Fruit fly (Drosophila melanogaster) whole organism, embryonic: ENCODE results near the gene TotZ.

Source experiments
- Atf-2 ChIP-seq: fragments of 200-800 bp; sonication (Bioruptor generic); optimal IDR thresholded peaks from 2 replicates; lab custom pipeline; 2016; ENCODE audit warnings: missing biosample characterization, missing genetic modification characterization
- BtbVII ChIP-seq: fragments of 200-800 bp; sonication (Bioruptor generic); optimal IDR thresholded peaks from 3 replicates; lab custom pipeline; 2017; ENCODE audit warnings: missing biosample characterization, mild to moderate bottlenecking, missing genetic modification characterization
- Bteb2 ChIP-seq: fragments of 200-800 bp; sonication (Bioruptor generic); optimal IDR thresholded peaks from 2 replicates; lab custom pipeline; 2016; ENCODE audit warnings: missing biosample characterization, missing genetic modification characterization
- CG10147 ChIP-seq: fragments of 200-800 bp; sonication (Bioruptor generic); optimal IDR thresholded peaks from 2 replicates; lab custom pipeline; 2019; ENCODE audit warnings: missing biosample characterization, mild to moderate bottlenecking, missing genetic modification characterization, moderate library complexity
- CG10209 ChIP-seq: fragments of 200-800 bp; sonication (Bioruptor generic); optimal IDR thresholded peaks from 3 replicates; lab custom pipeline; 2017; ENCODE audit warnings: missing biosample characterization, mild to moderate bottlenecking, missing genetic modification characterization, missing genetic modification reagents
- CG1024 ChIP-seq: fragments of 200-800 bp; sonication (Bioruptor generic); IDR thresholded peaks from 2 replicates; pipeline ENCODE4 v1.3.6; 2022; ENCODE audit warnings: missing biosample characterization, missing genetic modification characterization
- CG10321 ChIP-seq: fragments of 200-800 bp; sonication (Bioruptor generic); IDR thresholded peaks from 2 replicates; pipeline ENCODE4 v1.3.6; 2022; ENCODE audit warnings: missing biosample characterization, missing genetic modification characterization
- CG10979 ChIP-seq: fragments of 200-800 bp; sonication (Bioruptor generic); optimal IDR thresholded peaks from 2 replicates; lab custom pipeline; 2018; ENCODE audit warnings: missing biosample characterization, mild to moderate bottlenecking, missing genetic modification characterization, moderate library complexity
- CG15601 ChIP-seq: fragments of 200-800 bp; sonication (Bioruptor generic); optimal IDR thresholded peaks from 3 replicates; lab custom pipeline; 2019; ENCODE audit warnings: missing biosample characterization, mild to moderate bottlenecking, missing genetic modification characterization, moderate library complexity
- CG1647 ChIP-seq: fragments of 200-800 bp; sonication (Bioruptor generic); optimal IDR thresholded peaks from 3 replicates; lab custom pipeline; 2016; ENCODE audit warnings: missing biosample characterization, missing genetic modification characterization
- CG17802 ChIP-seq: fragments of 200-800 bp; sonication (Bioruptor generic); optimal IDR thresholded peaks from 2 replicates; lab custom pipeline; 2018; ENCODE audit warnings: missing biosample characterization, mild to moderate bottlenecking, missing genetic modification characterization, moderate library complexity
- CG18476 ChIP-seq: fragments of 200-800 bp; sonication (Bioruptor generic); optimal IDR thresholded peaks from 2 replicates; lab custom pipeline; 2016; ENCODE audit warnings: missing biosample characterization, mild to moderate bottlenecking, missing genetic modification characterization
- CG2678 ChIP-seq: fragments of 200-800 bp; sonication (Bioruptor generic); optimal IDR thresholded peaks from 3 replicates; lab custom pipeline; 2019; ENCODE audit warnings: missing biosample characterization, mild to moderate bottlenecking, missing genetic modification characterization, moderate library complexity
- CG32772 ChIP-seq: fragments of 200-800 bp; sonication (Bioruptor generic); IDR thresholded peaks from 2 replicates; pipeline ENCODE4 v1.3.6; 2022; ENCODE audit warnings: missing biosample characterization, missing genetic modification characterization
- CG3407 ChIP-seq: fragments of 200-800 bp; sonication (Bioruptor generic); optimal IDR thresholded peaks from 2 replicates; lab custom pipeline; 2018; ENCODE audit warnings: missing biosample characterization, mild to moderate bottlenecking, missing genetic modification characterization
- CG5245 ChIP-seq: fragments of 200-800 bp; sonication (Bioruptor generic); optimal IDR thresholded peaks from 3 replicates; lab custom pipeline; 2016; ENCODE audit warnings: missing biosample characterization, missing genetic modification characterization
- CG6813 ChIP-seq: fragments of 200-800 bp; sonication (Bioruptor generic); optimal IDR thresholded peaks from 2 replicates; lab custom pipeline; 2017; ENCODE audit warnings: missing biosample characterization, missing genetic modification characterization, mild to moderate bottlenecking, moderate library complexity, missing genetic modification reagents
- CG8089 ChIP-seq: fragments of 200-800 bp; sonication (Bioruptor generic); optimal IDR thresholded peaks from 3 replicates; lab custom pipeline; 2016; ENCODE audit warnings: missing biosample characterization, missing genetic modification characterization
- CG8944 ChIP-seq: fragments of 200-800 bp; sonication (Bioruptor generic); optimal IDR thresholded peaks from 3 replicates; lab custom pipeline; 2016; ENCODE audit warnings: missing biosample characterization, missing genetic modification characterization
- CG9817 ChIP-seq: fragments of 200-800 bp; sonication (Bioruptor generic); optimal IDR thresholded peaks from 2 replicates; lab custom pipeline; 2018; ENCODE audit warnings: missing biosample characterization, mild to moderate bottlenecking, missing genetic modification characterization, moderate library complexity
- CG9876 ChIP-seq: fragments of 200-800 bp; sonication (Bioruptor generic); optimal IDR thresholded peaks from 2 replicates; lab custom pipeline; 2016; ENCODE audit warnings: missing biosample characterization, missing genetic modification characterization
- CoRest ChIP-seq: fragments of 200-800 bp; sonication (Bioruptor generic); optimal IDR thresholded peaks from 3 replicates; lab custom pipeline; 2018; ENCODE audit warnings: missing biosample characterization, mild to moderate bottlenecking, missing genetic modification characterization, moderate library complexity
- D19B ChIP-seq: fragments of 200-800 bp; sonication (Bioruptor generic); optimal IDR thresholded peaks from 2 replicates; lab custom pipeline; 2017; ENCODE audit warnings: missing biosample characterization, mild to moderate bottlenecking, missing genetic modification characterization
- E2f1 ChIP-seq: fragments of 200-800 bp; sonication (Bioruptor generic); IDR thresholded peaks from 2 replicates; pipeline ENCODE4 v1.3.6; 2022; ENCODE audit warnings: missing biosample characterization, missing genetic modification characterization
- Myb ChIP-seq: fragments of 200-800 bp; sonication (Bioruptor generic); optimal IDR thresholded peaks from 2 replicates; lab custom pipeline; 2016; ENCODE audit warnings: missing biosample characterization, missing genetic modification characterization
- Optix ChIP-seq: fragments of 200-800 bp; sonication (Bioruptor generic); IDR thresholded peaks from 3 replicates; pipeline ENCODE4 v1.3.6; 2022; ENCODE audit warnings: missing biosample characterization, missing genetic modification characterization
- Ravus ChIP-seq: fragments of 200-800 bp; sonication (Bioruptor generic); IDR thresholded peaks from 2 replicates; pipeline ENCODE4 v1.3.6; 2022; ENCODE audit warnings: missing biosample characterization, missing genetic modification characterization
- Sox100B ChIP-seq: fragments of 200-800 bp; sonication (Bioruptor generic); optimal IDR thresholded peaks from 3 replicates; lab custom pipeline; 2018; ENCODE audit warnings: missing biosample characterization, mild to moderate bottlenecking, missing genetic modification characterization
- bab2 ChIP-seq: fragments of 200-800 bp; sonication (Bioruptor generic); optimal IDR thresholded peaks from 2 replicates; lab custom pipeline; 2016; ENCODE audit warnings: missing biosample characterization, missing genetic modification characterization
- bigmax ChIP-seq: fragments of 200-800 bp; sonication (Bioruptor generic); optimal IDR thresholded peaks from 2 replicates; lab custom pipeline; 2018; ENCODE audit warnings: missing biosample characterization, mild to moderate bottlenecking, missing genetic modification characterization
- dan ChIP-seq: fragments of 200-800 bp; sonication (Bioruptor generic); IDR thresholded peaks from 2 replicates; pipeline ENCODE4 v1.3.6; 2022; ENCODE audit warnings: missing biosample characterization, missing genetic modification characterization
- dysf ChIP-seq: fragments of 200-800 bp; sonication (Bioruptor generic); IDR thresholded peaks from 3 replicates; pipeline ENCODE4 v1.3.6; 2022; ENCODE audit warnings: missing biosample characterization, missing genetic modification characterization
- ftz-f1 ChIP-seq: fragments of 200-800 bp; sonication (Bioruptor generic); optimal IDR thresholded peaks from 2 replicates; lab custom pipeline; 2016; ENCODE audit warnings: missing biosample characterization, missing genetic modification characterization
- gem ChIP-seq: fragments of 200-800 bp; sonication (Bioruptor generic); optimal IDR thresholded peaks from 2 replicates; lab custom pipeline; 2019; ENCODE audit warnings: missing biosample characterization, mild to moderate bottlenecking, missing genetic modification characterization, moderate library complexity
- gfzf ChIP-seq: fragments of 200-800 bp; sonication (Bioruptor generic); optimal IDR thresholded peaks from 2 replicates; lab custom pipeline; 2016; ENCODE audit warnings: missing biosample characterization, mild to moderate bottlenecking, missing genetic modification characterization, moderate library complexity
- hkb ChIP-seq, 2 experiments: fragments of 200-800 bp in 1 of 2; fragments of >200 bp in 1 of 2; sonication (Bioruptor generic) in 1 of 2; IDR thresholded peaks in 1 of 2; optimal IDR thresholded peaks in 1 of 2; 2 replicates each; pipeline versions ENCODE4 v1.3.6 to Lab custom; 2017 to 2022; ENCODE audit warnings: missing biosample characterization in 1 of 2, missing genetic modification characterization in 1 of 2
- ind ChIP-seq: fragments of 200-800 bp; sonication (Bioruptor generic); optimal IDR thresholded peaks from 3 replicates; lab custom pipeline; 2016; ENCODE audit warnings: missing biosample characterization, missing genetic modification characterization
- knrl ChIP-seq: fragments of 200-800 bp; sonication (Bioruptor generic); IDR thresholded peaks from 3 replicates; pipeline ENCODE4 v1.3.6; 2022; ENCODE audit warnings: missing biosample characterization, missing genetic modification characterization; ENCODE audit not compliant: partially characterized antibody
- maf-S ChIP-seq: fragments of 200-800 bp; sonication (Bioruptor generic); optimal IDR thresholded peaks from 2 replicates; lab custom pipeline; 2016; ENCODE audit warnings: missing biosample characterization, missing genetic modification characterization
- p53 ChIP-seq: fragments of 200-800 bp; sonication (Bioruptor generic); optimal IDR thresholded peaks from 2 replicates; lab custom pipeline; 2016; ENCODE audit warnings: missing biosample characterization, missing genetic modification characterization
- pan ChIP-seq, 4 experiments: fragments of >200 bp in 3 of 4; fragments of 200-800 bp in 1 of 4; sonication (Bioruptor generic) in 1 of 4; optimal IDR thresholded peaks in 3 of 4; IDR thresholded peaks in 1 of 4; 2 replicates each; pipeline versions ENCODE4 v1.3.6 to Lab custom; 2017 to 2022; ENCODE audit warnings: missing biosample characterization in 2 of 4, missing genetic modification characterization in 2 of 4, mixed read lengths in 1 of 4
- pb ChIP-seq: fragments of 200-800 bp; sonication (Bioruptor generic); optimal IDR thresholded peaks from 3 replicates; lab custom pipeline; 2016; ENCODE audit warnings: missing biosample characterization, missing genetic modification characterization
- pros ChIP-seq: fragments of 200-800 bp; sonication (Bioruptor generic); optimal IDR thresholded peaks from 3 replicates; lab custom pipeline; 2019; ENCODE audit warnings: missing biosample characterization, mild to moderate bottlenecking, missing genetic modification characterization, moderate library complexity
- slbo ChIP-seq: fragments of 200-800 bp; sonication (Bioruptor generic); IDR thresholded peaks from 2 replicates; pipeline ENCODE4 v1.3.6; 2022; ENCODE audit warnings: missing biosample characterization, missing genetic modification characterization
- sob ChIP-seq: fragments of 200-800 bp; sonication (Bioruptor generic); IDR thresholded peaks from 2 replicates; pipeline ENCODE4 v1.3.6; 2022; ENCODE audit warnings: missing biosample characterization, missing genetic modification characterization
- tap ChIP-seq: fragments of 200-800 bp; optimal IDR thresholded peaks from 3 replicates; lab custom pipeline; 2019; ENCODE audit warnings: missing biosample characterization, mild to moderate bottlenecking, missing genetic modification characterization, moderate library complexity
- tll ChIP-seq, 2 experiments: fragments of 200-800 bp in 1 of 2; fragments of >200 bp in 1 of 2; sonication (Bioruptor generic) in 1 of 2; optimal IDR thresholded peaks; 2 replicates each; lab custom pipeline; 2017 to 2019; ENCODE audit warnings: missing biosample characterization in 2 of 2, missing genetic modification characterization in 2 of 2, mild to moderate bottlenecking in 1 of 2, moderate library complexity in 1 of 2
- tup ChIP-seq: fragments of 200-800 bp; sonication (Bioruptor generic); optimal IDR thresholded peaks from 2 replicates; lab custom pipeline; 2016; ENCODE audit warnings: missing biosample characterization, mild to moderate bottlenecking, missing genetic modification characterization, moderate library complexity
- unpg ChIP-seq: fragments of 200-800 bp; sonication (Bioruptor generic); optimal IDR thresholded peaks from 3 replicates; lab custom pipeline; 2018; ENCODE audit warnings: missing biosample characterization, mild to moderate bottlenecking, missing genetic modification characterization, moderate library complexity
- wor ChIP-seq: fragments of 200-800 bp; sonication (Bioruptor generic); IDR thresholded peaks from 2 replicates; pipeline ENCODE4 v1.3.6; 2022; ENCODE audit warnings: missing biosample characterization, missing genetic modification characterization

TotZ gene

dm6 chr3R:20834770-20835183, 42.8 kb upstream of the TotZ start (continued):
- TF ChIP-seq tap (tag; lab: Kevin White, UChicago) (peak; percentile 8), CG10147 (GFP tag; lab: Kevin White, UChicago) (peak; percentile 33), knrl (GFP tag; lab: Robert Waterston, UW) (no peak), CG17802 (tag; lab: Kevin White, UChicago) (no peak), Ravus (GFP tag; lab: Robert Waterston, UW) (no peak), CG32772 (no peak), Optix (no peak), dysf (GFP tag; lab: Robert Waterston, UW) (peak; percentile 40; the same call in 1 of the 3 replicates), E2f1 (GFP tag; lab: Robert Waterston, UW) (no peak; the same call in 1 of the 2 replicates), CG1024 (GFP tag; lab: Robert Waterston, UW) (no peak), CG6813 (peak; percentile 36), CG3407 (GFP tag; lab: Kevin White, UChicago) (peak; percentile 44), pan (optimal IDR thresholded peaks at IDR 0.05; lab: Kevin White, UChicago) (no peak), pan (GFP tag; optimal IDR thresholded peaks at IDR 0.05 in 1 of 2, IDR thresholded peaks at IDR 0.05 in 1 of 2) (no peak), CG8944 (GFP tag; lab: Kevin White, UChicago) (no peak), BtbVII (GFP tag; lab: Kevin White, UChicago) (peak; percentile 74), p53 (no peak), Sox100B (peak; percentile 46), pros (no peak), CG5245 (GFP tag; lab: Kevin White, UChicago) (no peak), CG18476 (GFP tag; lab: Kevin White, UChicago) (peak; percentile 4), CG9817 (peak; percentile 36), slbo (no peak), CoRest (peak; percentile 58), tll (GFP tag; optimal IDR thresholded peaks at IDR 0.05; lab: Kevin White, UChicago) (no peak), gem (peak; percentile 46), unpg (GFP tag; lab: Kevin White, UChicago) (peak; percentile 69), CG9876 (GFP tag; lab: Kevin White, UChicago) (no peak), tup (GFP tag; lab: Kevin White, UChicago) (no peak), bab2 (GFP tag; lab: Kevin White, UChicago) (peak; percentile 61), CG8089 (peak; percentile 46), D19B (peak; percentile 6), Myb (GFP tag; lab: Kevin White, UChicago) (no peak), dan (no peak), ftz-f1 (GFP tag; lab: Kevin White, UChicago) (no peak), maf-S (no peak), sob (GFP tag; lab: Robert Waterston, UW) (no peak), gfzf (GFP tag; lab: Kevin White, UChicago) (no peak), hkb (optimal IDR thresholded peaks at IDR 0.05; lab: Kevin White, UChicago) (no peak), hkb (GFP tag; IDR thresholded peaks at IDR 0.05; lab: Robert Waterston, UW) (peak; percentile 59), CG10321 (GFP tag; lab: Robert Waterston, UW) (no peak), Bteb2 (GFP tag; lab: Kevin White, UChicago) (peak; percentile 3), wor (GFP tag; lab: Robert Waterston, UW) (no peak), CG1647 (no peak), CG15601 (tag; lab: Kevin White, UChicago) (peak; percentile 48), CG2678 (tag; lab: Kevin White, UChicago) (peak; percentile 66), bigmax (GFP tag; lab: Kevin White, UChicago) (no peak), ind (GFP tag; lab: Kevin White, UChicago) (no peak), pb (no peak), Atf-2 (GFP tag; lab: Kevin White, UChicago) (no peak), CG10209 (GFP tag; lab: Kevin White, UChicago) (peak; percentile 56), CG10979 (no peak)
